Fruit fly (Drosophila melanogaster) whole organism, embryonic: Measurements from ENCODE around the gene usp.

Experiments
- Abd-B ChIP-seq: fragments of 200-800 bp; sonication (Bioruptor generic); optimal IDR thresholded peaks from 2 replicates; lab custom pipeline; 2018; ENCODE audit warnings: missing biosample characterization, mild to moderate bottlenecking, missing genetic modification characterization, moderate library complexity
- CG10274 ChIP-seq: fragments of 200-800 bp; sonication (Bioruptor generic); optimal IDR thresholded peaks from 3 replicates; lab custom pipeline; 2017; ENCODE audit warnings: missing biosample characterization, mild to moderate bottlenecking, missing genetic modification characterization
- CG11723 ChIP-seq: fragments of 200-800 bp; sonication (Bioruptor generic); optimal IDR thresholded peaks from 2 replicates; lab custom pipeline; 2017; ENCODE audit warnings: missing biosample characterization, mild to moderate bottlenecking, missing genetic modification characterization
- CG12659 ChIP-seq: fragments of 200-800 bp; sonication (Bioruptor generic); optimal IDR thresholded peaks from 3 replicates; lab custom pipeline; 2017; ENCODE audit warnings: mild to moderate bottlenecking, missing biosample characterization, missing genetic modification reagents, missing genetic modification characterization
- CG13296 ChIP-seq: fragments of 200-800 bp; sonication (Bioruptor generic); optimal IDR thresholded peaks from 3 replicates; lab custom pipeline; 2018; ENCODE audit warnings: missing biosample characterization, mild to moderate bottlenecking, missing genetic modification characterization
- CG14050 ChIP-seq: fragments of 200-800 bp; sonication (Bioruptor generic); IDR thresholded peaks from 3 replicates; pipeline ENCODE4 v1.3.6; 2022; ENCODE audit warnings: missing biosample characterization, missing genetic modification characterization
- CG1529 ChIP-seq: fragments of 200-800 bp; sonication (Bioruptor generic); optimal IDR thresholded peaks from 3 replicates; lab custom pipeline; 2018; ENCODE audit warnings: missing biosample characterization, missing genetic modification characterization
- CG16813 ChIP-seq: fragments of 200-800 bp; sonication (Bioruptor generic); IDR thresholded peaks from 3 replicates; pipeline ENCODE4 v1.3.6; 2022; ENCODE audit warnings: missing biosample characterization, missing genetic modification characterization; ENCODE audit not compliant: partially characterized antibody
- CG18476 ChIP-seq: fragments of 200-800 bp; sonication (Bioruptor generic); optimal IDR thresholded peaks from 2 replicates; lab custom pipeline; 2016; ENCODE audit warnings: missing biosample characterization, mild to moderate bottlenecking, missing genetic modification characterization
- CG18599 ChIP-seq: fragments of 200-800 bp; sonication (Bioruptor generic); optimal IDR thresholded peaks from 3 replicates; lab custom pipeline; 2017; ENCODE audit warnings: missing biosample characterization, missing genetic modification characterization, mild to moderate bottlenecking, moderate library complexity, missing genetic modification reagents
- CG18764 ChIP-seq: fragments of 200-800 bp; sonication (Bioruptor generic); optimal IDR thresholded peaks from 3 replicates; lab custom pipeline; 2016; ENCODE audit warnings: missing biosample characterization, missing genetic modification characterization
- CG2712 ChIP-seq: fragments of 200-800 bp; optimal IDR thresholded peaks from 3 replicates; lab custom pipeline; 2019; ENCODE audit warnings: missing biosample characterization, mild to moderate bottlenecking, missing genetic modification characterization, moderate library complexity
- CG30020 ChIP-seq: fragments of 200-800 bp; optimal IDR thresholded peaks from 2 replicates; lab custom pipeline; 2019; ENCODE audit warnings: missing biosample characterization, mild to moderate bottlenecking, missing genetic modification characterization, moderate library complexity
- CG32767 ChIP-seq: fragments of 200-800 bp; sonication (Bioruptor generic); IDR thresholded peaks from 2 replicates; pipeline ENCODE4 v1.3.6; 2022; ENCODE audit warnings: missing biosample characterization, missing genetic modification characterization
- CG3407 ChIP-seq: fragments of 200-800 bp; sonication (Bioruptor generic); optimal IDR thresholded peaks from 2 replicates; lab custom pipeline; 2018; ENCODE audit warnings: missing biosample characterization, mild to moderate bottlenecking, missing genetic modification characterization
- CG34376 ChIP-seq: fragments of 200-800 bp; sonication (Bioruptor generic); optimal IDR thresholded peaks from 2 replicates; lab custom pipeline; 2018; ENCODE audit warnings: missing biosample characterization, mild to moderate bottlenecking, missing genetic modification characterization
- CG4360 ChIP-seq: fragments of 200-800 bp; sonication (Bioruptor generic); IDR thresholded peaks from 2 replicates; pipeline ENCODE4 v1.3.6; 2022; ENCODE audit warnings: missing biosample characterization, missing genetic modification characterization
- CG4730 ChIP-seq: fragments of 200-800 bp; sonication (Bioruptor generic); IDR thresholded peaks from 2 replicates; pipeline ENCODE4 v1.3.6; 2022; ENCODE audit warnings: missing biosample characterization, missing genetic modification characterization
- CG5180 ChIP-seq: fragments of 200-800 bp; sonication (Bioruptor generic); optimal IDR thresholded peaks from 3 replicates; lab custom pipeline; 2017; ENCODE audit warnings: missing biosample characterization, missing genetic modification characterization, mild to moderate bottlenecking, moderate library complexity, missing genetic modification reagents
- CG6175 ChIP-seq: fragments of 200-800 bp; sonication (Bioruptor generic); IDR thresholded peaks from 3 replicates; pipeline ENCODE4 v1.3.6; 2022; ENCODE audit warnings: missing biosample characterization, missing genetic modification characterization
- CG6683 ChIP-seq: fragments of 200-800 bp; sonication (Bioruptor generic); optimal IDR thresholded peaks from 2 replicates; lab custom pipeline; 2017; ENCODE audit warnings: missing biosample characterization, mild to moderate bottlenecking, missing genetic modification characterization, missing genetic modification reagents
- CG6689 ChIP-seq: fragments of 200-800 bp; sonication (Bioruptor generic); IDR thresholded peaks from 2 replicates; pipeline ENCODE4 v1.3.6; 2022; ENCODE audit warnings: missing biosample characterization, missing genetic modification characterization
- CG7372 ChIP-seq: fragments of 200-800 bp; sonication (Bioruptor generic); IDR thresholded peaks from 2 replicates; pipeline ENCODE4 v1.3.6; 2022; ENCODE audit warnings: missing biosample characterization, missing genetic modification characterization
- CG7928 ChIP-seq: fragments of 200-800 bp; sonication (Bioruptor generic); optimal IDR thresholded peaks from 2 replicates; lab custom pipeline; 2017; ENCODE audit warnings: missing biosample characterization, mild to moderate bottlenecking, missing genetic modification characterization
- CG8359 ChIP-seq: fragments of 200-800 bp; sonication (Bioruptor generic); optimal IDR thresholded peaks from 2 replicates; lab custom pipeline; 2017; ENCODE audit warnings: missing biosample characterization, mild to moderate bottlenecking, missing genetic modification characterization, borderline replicate concordance
- CG9876 ChIP-seq: fragments of 200-800 bp; sonication (Bioruptor generic); optimal IDR thresholded peaks from 2 replicates; lab custom pipeline; 2016; ENCODE audit warnings: missing biosample characterization, missing genetic modification characterization
- CTCF ChIP-seq: fragments of 200-800 bp; sonication (Bioruptor generic); optimal IDR thresholded peaks from 2 replicates; lab custom pipeline; 2017; ENCODE audit warnings: missing biosample characterization, mild to moderate bottlenecking, missing genetic modification characterization, moderate library complexity
- CrebB ChIP-seq: fragments of 200-800 bp; sonication (Bioruptor generic); optimal IDR thresholded peaks from 3 replicates; lab custom pipeline; 2018; ENCODE audit warnings: missing biosample characterization, mild to moderate bottlenecking, missing genetic modification characterization
- Dad ChIP-seq: fragments of 200-800 bp; sonication (Bioruptor generic); optimal IDR thresholded peaks from 3 replicates; lab custom pipeline; 2016; ENCODE audit warnings: missing biosample characterization, missing genetic modification characterization
- E2f1 ChIP-seq: fragments of 200-800 bp; sonication (Bioruptor generic); IDR thresholded peaks from 2 replicates; pipeline ENCODE4 v1.3.6; 2022; ENCODE audit warnings: missing biosample characterization, missing genetic modification characterization
- Eip74EF ChIP-seq, 2 experiments: fragments of 200-800 bp in 1 of 2; fragments of >200 bp in 1 of 2; sonication (Bioruptor generic) in 1 of 2; optimal IDR thresholded peaks; 2 replicates each; lab custom pipeline; 2017 to 2019; ENCODE audit warnings: missing biosample characterization in 2 of 2, missing genetic modification characterization in 2 of 2, mild to moderate bottlenecking in 1 of 2, moderate library complexity in 1 of 2
- HLH4C ChIP-seq: fragments of 200-800 bp; sonication (Bioruptor generic); IDR thresholded peaks from 3 replicates; pipeline ENCODE4 v1.3.6; 2022; ENCODE audit warnings: missing biosample characterization, missing genetic modification characterization; ENCODE audit not compliant: partially characterized antibody
- NK7.1 ChIP-seq: fragments of 200-800 bp; sonication (Bioruptor generic); optimal IDR thresholded peaks from 3 replicates; lab custom pipeline; 2016; ENCODE audit warnings: missing biosample characterization, missing genetic modification characterization
- Scr ChIP-seq: fragments of 200-800 bp; sonication (Bioruptor generic); IDR thresholded peaks from 2 replicates; pipeline ENCODE4 v1.3.6; 2022; ENCODE audit warnings: missing biosample characterization, missing genetic modification characterization; ENCODE audit not compliant: partially characterized antibody
- Stat92E ChIP-seq, 3 experiments: fragments of >200 bp in 2 of 3; fragments of 200-800 bp in 1 of 3; sonication (Bioruptor generic) in 1 of 3; optimal IDR thresholded peaks; 2 replicates each; lab custom pipeline; 2017 to 2019; ENCODE audit warnings: missing biosample characterization in 3 of 3, missing genetic modification characterization in 3 of 3, mild to moderate bottlenecking in 1 of 3, moderate library complexity in 1 of 3
- az2 ChIP-seq: fragments of 200-800 bp; sonication (Bioruptor generic); optimal IDR thresholded peaks from 3 replicates; lab custom pipeline; 2016; ENCODE audit warnings: missing biosample characterization, missing genetic modification characterization
- bab2 ChIP-seq: fragments of 200-800 bp; sonication (Bioruptor generic); optimal IDR thresholded peaks from 2 replicates; lab custom pipeline; 2016; ENCODE audit warnings: missing biosample characterization, missing genetic modification characterization
- bbx ChIP-seq: fragments of 200-800 bp; sonication (Bioruptor generic); IDR thresholded peaks from 2 replicates; pipeline ENCODE4 v1.3.6; 2022; ENCODE audit warnings: missing biosample characterization, missing genetic modification characterization; ENCODE audit not compliant: partially characterized antibody
- fd3F ChIP-seq: fragments of 200-800 bp; sonication (Bioruptor generic); optimal IDR thresholded peaks from 2 replicates; lab custom pipeline; 2018; ENCODE audit warnings: missing biosample characterization, mild to moderate bottlenecking, missing genetic modification characterization, moderate library complexity
- insv ChIP-seq, 2 experiments: fragments of 200-800 bp; sonication (Bioruptor generic); optimal IDR thresholded peaks; 3 replicates each; lab custom pipeline; 2016 to 2018; ENCODE audit warnings: missing biosample characterization in 2 of 2, missing genetic modification characterization in 2 of 2
- nerfin-1 ChIP-seq: fragments of 200-800 bp; sonication (Bioruptor generic); optimal IDR thresholded peaks from 3 replicates; lab custom pipeline; 2019; ENCODE audit warnings: missing biosample characterization, mild to moderate bottlenecking, missing genetic modification characterization, moderate library complexity
- peb ChIP-seq: fragments of 200-800 bp; sonication (Bioruptor generic); IDR thresholded peaks from 2 replicates; pipeline ENCODE4 v1.3.6; 2022; ENCODE audit warnings: missing biosample characterization, missing genetic modification characterization
- ranshi ChIP-seq: fragments of 200-800 bp; sonication (Bioruptor generic); IDR thresholded peaks from 2 replicates; pipeline ENCODE4 v1.3.6; 2022; ENCODE audit warnings: missing biosample characterization, missing genetic modification characterization
- repo ChIP-seq: fragments of 200-800 bp; sonication (Bioruptor generic); optimal IDR thresholded peaks from 2 replicates; lab custom pipeline; 2016; ENCODE audit warnings: missing biosample characterization, missing genetic modification characterization
- scrt ChIP-seq: fragments of 200-800 bp; sonication (Bioruptor generic); optimal IDR thresholded peaks from 2 replicates; lab custom pipeline; 2018; ENCODE audit warnings: missing biosample characterization, mild to moderate bottlenecking, missing genetic modification characterization, moderate library complexity
- sim ChIP-seq: fragments of 200-800 bp; sonication (Bioruptor generic); IDR thresholded peaks from 2 replicates; pipeline ENCODE4 v1.3.6; 2022; ENCODE audit warnings: missing biosample characterization, missing genetic modification characterization
- vvl ChIP-seq: fragments of 200-800 bp; sonication (Bioruptor generic); IDR thresholded peaks from 2 replicates; pipeline ENCODE4 v1.3.6; 2022; ENCODE audit warnings: missing biosample characterization, missing genetic modification characterization

Gene usp

DNA sequence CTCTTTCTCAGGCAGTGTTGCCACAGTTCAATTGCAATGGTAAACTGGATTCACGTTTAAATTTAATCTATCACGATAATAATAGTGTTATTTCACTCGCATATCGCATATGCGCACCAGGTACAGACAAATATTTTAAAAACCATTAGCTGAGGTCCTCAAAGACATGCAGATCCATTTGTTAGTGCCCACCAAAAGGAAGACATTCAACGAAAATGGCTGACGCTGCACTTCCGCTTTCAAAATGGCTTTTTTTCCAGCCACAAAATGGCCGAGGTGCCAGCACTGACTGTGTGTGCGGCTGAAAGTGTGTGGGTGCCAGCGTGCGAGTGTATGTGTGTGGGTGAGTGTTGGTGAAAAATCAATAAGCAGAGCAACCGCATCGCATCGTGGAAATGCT, 19.0 kb upstream of the usp start (continued):
- TF ChIP-seq CG7928 (GFP tag; lab: Kevin White, UChicago) (no peak), CG32767 (GFP tag; lab: Robert Waterston, UW) (no peak), scrt (peak; percentile 34), CG34376 (GFP tag; lab: Kevin White, UChicago) (peak; percentile 16), CG10274 (GFP tag; lab: Kevin White, UChicago) (peak; percentile 8), NK7.1 (GFP tag; lab: Kevin White, UChicago) (no peak), Eip74EF (GFP tag; optimal IDR thresholded peaks at IDR 0.05; lab: Kevin White, UChicago) (peak in 1 of 2 experiments; percentile 91), CG6689 (GFP tag; lab: Robert Waterston, UW) (no peak), CG16813 (no peak), CG5180 (GFP tag; lab: Kevin White, UChicago) (peak; percentile 35), fd3F (no peak), nerfin-1 (tag; lab: Kevin White, UChicago) (peak; percentile 66)

DNA sequence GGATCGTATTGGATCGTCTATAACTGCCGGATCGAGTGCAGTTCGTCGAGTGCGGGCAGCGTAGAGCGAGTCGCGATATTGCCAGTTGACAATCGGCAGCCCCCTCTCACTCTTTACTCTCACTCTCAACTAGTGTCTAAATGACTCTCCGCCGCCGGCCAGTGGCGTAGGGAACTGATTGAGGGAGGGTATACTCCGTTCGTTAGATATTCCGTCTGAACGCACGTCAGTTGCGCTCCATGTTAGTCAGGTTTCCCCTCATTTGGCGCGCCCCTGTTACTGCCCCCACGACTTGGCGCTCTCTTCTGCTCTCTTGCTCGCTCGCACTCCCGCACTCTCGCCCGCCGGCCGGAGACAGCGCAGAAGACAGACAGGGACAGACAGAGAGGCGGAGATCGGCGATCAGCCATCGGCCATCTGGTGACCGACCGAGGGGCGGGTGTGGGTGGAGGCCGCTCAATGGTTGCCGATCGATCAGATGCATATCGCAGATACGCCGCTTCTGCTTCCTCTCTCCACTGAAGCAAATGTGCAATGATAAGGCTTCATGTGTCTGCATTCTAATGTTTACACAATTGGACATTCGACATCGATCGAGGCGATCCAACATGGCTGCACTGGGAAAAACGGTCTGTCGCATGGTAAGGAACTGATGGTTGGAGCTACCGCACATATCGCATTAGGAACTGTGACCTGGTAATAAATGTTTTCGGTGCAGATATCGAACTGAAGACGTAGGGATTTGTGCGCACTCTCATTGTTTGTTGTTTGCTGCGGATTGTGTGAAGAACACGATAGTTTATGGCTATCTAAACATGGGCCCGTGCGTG, 8.2 kb upstream of the usp start, which contains the start of gene moody:
TSS of gene moody (minus strand) at position 51 of the 830 bp plus-strand sequence.
- TF ChIP-seq E2f1 = peak; percentile 98
- peak; percentile 98 for TF ChIP-seq ranshi (GFP tag; lab: Robert Waterston, UW)
- TF ChIP-seq CG11723 = peak; percentile 97
- TF ChIP-seq HLH4C (GFP tag; lab: Robert Waterston, UW) = 0 out of 3 replicates have a peak, but pooled peaks have one; percentile 23
- peak in 1 of 3 experiments; percentile 85 for TF ChIP-seq Stat92E (GFP tag; optimal IDR thresholded peaks at IDR 0.05; lab: Kevin White, UChicago)
- TF ChIP-seq az2 (GFP tag; lab: Kevin White, UChicago) = peak; percentile 97
- peak; percentile 98 for TF ChIP-seq CG6175
- TF ChIP-seq bab2 (GFP tag; lab: Kevin White, UChicago) = peak; percentile 98
- TF ChIP-seq sim (GFP tag; lab: Robert Waterston, UW) = peak; percentile 95
- TF ChIP-seq CG12659 (GFP tag; lab: Kevin White, UChicago) = peak; percentile 98
- TF ChIP-seq Dad = peak; percentile 97
- TF ChIP-seq vvl = peak; percentile 99
- peak; percentile 64 for TF ChIP-seq CG30020 (tag; lab: Kevin White, UChicago)
- peak; percentile 78 for TF ChIP-seq CG18476
- peak; percentile 63 for TF ChIP-seq CTCF (GFP tag; lab: Kevin White, UChicago)
- peak; percentile 96 for TF ChIP-seq peb (GFP tag; lab: Robert Waterston, UW)
- TF ChIP-seq Abd-B (GFP tag; lab: Kevin White, UChicago) = peak; percentile 87
- TF ChIP-seq CG4730 (GFP tag; lab: Robert Waterston, UW) = peak; percentile 97
- TF ChIP-seq CG18764 = peak; percentile 92
- TF ChIP-seq CG1529 (GFP tag; lab: Kevin White, UChicago) = peak; percentile 93
- TF ChIP-seq CG6683 = peak; percentile 94
- TF ChIP-seq CG2712 (tag; lab: Kevin White, UChicago) = peak; percentile 95
- peak; percentile 96 for TF ChIP-seq CG9876
- TF ChIP-seq CG14050 (GFP tag; lab: Robert Waterston, UW) = peak; percentile 98
- TF ChIP-seq repo (GFP tag; lab: Kevin White, UChicago) = peak; percentile 96
- no peak for TF ChIP-seq bbx (GFP tag; lab: Robert Waterston, UW)
- TF ChIP-seq CG18599 (GFP tag; lab: Kevin White, UChicago) = peak; percentile 99
- peak; percentile 79 for TF ChIP-seq CG4360 (GFP tag; lab: Robert Waterston, UW)
- peak; percentile 88 for TF ChIP-seq CG3407 (GFP tag; lab: Kevin White, UChicago)
- peak; percentile 73 for TF ChIP-seq CG8359
- peak; percentile 98 for TF ChIP-seq CG13296
- peak; percentile 98 for TF ChIP-seq CG7372 (GFP tag; lab: Robert Waterston, UW)
- peak in 1 of 2 experiments; percentile 82 for TF ChIP-seq insv (GFP tag; optimal IDR thresholded peaks at IDR 0.05; lab: Kevin White, UChicago)
- peak; percentile 97 for TF ChIP-seq CrebB (tag; lab: Kevin White, UChicago)
- TF ChIP-seq CG7928 (GFP tag; lab: Kevin White, UChicago) = peak; percentile 79
- 0 out of 2 replicates have a peak, but pooled peaks have one; percentile 26 for TF ChIP-seq Scr (GFP tag; lab: Robert Waterston, UW)
